Worm (Caenorhabditis elegans) whole organism, L1 larva: ENCODE measurements around the gene fdgt-1.

Experiments
- C16A3.4 ChIP-seq: fragments of 150-350 bp; optimal IDR thresholded peaks from 2 replicates; lab custom pipeline; 2014; ENCODE audit warnings: missing biosample characterization, missing genetic modification characterization
- aly-2 ChIP-seq: fragments of 150-350 bp; optimal IDR thresholded peaks from 2 replicates; lab custom pipeline; 2014; ENCODE audit warnings: missing biosample characterization, missing genetic modification characterization
- blmp-1 ChIP-seq: fragments of 150-350 bp; optimal IDR thresholded peaks from 2 replicates; lab custom pipeline; 2014; ENCODE audit warnings: missing biosample characterization, missing genetic modification characterization
- ceh-63 ChIP-seq: fragments of 200-800 bp; sonication (Bioruptor generic); optimal IDR thresholded peaks from 2 replicates; lab custom pipeline; 2018; ENCODE audit warnings: mild to moderate bottlenecking, missing genetic modification characterization, missing compliant biosample characterization
- ceh-8 ChIP-seq: fragments of 200-800 bp; sonication (Bioruptor generic); optimal IDR thresholded peaks from 2 replicates; lab custom pipeline; 2018; ENCODE audit warnings: mild to moderate bottlenecking, missing genetic modification characterization, moderate library complexity, missing compliant biosample characterization
- ceh-82 ChIP-seq, 3 experiments: fragments of 150-350 bp in 1 of 3; sonication (generic microtip) in 2 of 3; optimal IDR thresholded peaks; 2 replicates each; lab custom pipeline; 2014 to 2017; ENCODE audit warnings: missing biosample characterization in 3 of 3, missing genetic modification characterization in 3 of 3
- ceh-90 ChIP-seq: sonication (generic microtip); optimal IDR thresholded peaks from 2 replicates; lab custom pipeline; 2016; ENCODE audit warnings: missing genetic modification characterization, missing compliant biosample characterization
- ces-1 ChIP-seq: fragments of 150-350 bp; optimal IDR thresholded peaks from 2 replicates; lab custom pipeline; 2014; ENCODE audit warnings: missing biosample characterization, missing genetic modification reagents, missing genetic modification characterization
- dsc-1 ChIP-seq: sonication (generic microtip); optimal IDR thresholded peaks from 2 replicates; lab custom pipeline; 2016; ENCODE audit warnings: mild to moderate bottlenecking, missing genetic modification characterization, missing compliant biosample characterization
- efl-1 ChIP-seq, 4 experiments: fragments of 150-350 bp; optimal IDR thresholded peaks in 3 of 4; peaks in 1 of 4; 1 replicate in 1 of 4; 2 replicates in 3 of 4; lab custom pipeline; 2014; ENCODE audit warnings: missing biosample characterization in 2 of 4, missing genetic modification characterization in 2 of 4, missing genetic modification reagents in 2 of 4
- egl-13 ChIP-seq: sonication (generic microtip); optimal IDR thresholded peaks from 2 replicates; lab custom pipeline; 2016; ENCODE audit warnings: missing genotype, missing genetic modification reagents, missing genetic modification characterization, missing compliant biosample characterization
- elt-2 ChIP-seq: sonication (generic microtip); optimal IDR thresholded peaks from 2 replicates; lab custom pipeline; 2016; ENCODE audit warnings: missing genetic modification characterization, mild to moderate bottlenecking, inconsistent platforms, missing compliant biosample characterization, missing genetic modification reagents
- elt-3 ChIP-seq, 6 experiments: fragments of 150-350 bp in 1 of 6; sonication (generic microtip); optimal IDR thresholded peaks; 2 replicates each; lab custom pipeline; 2017 to 2018; ENCODE audit warnings: missing biosample characterization in 6 of 6, missing genetic modification characterization in 6 of 6, inconsistent platforms in 1 of 6
- ets-5 ChIP-seq: fragments of 200-800 bp; sonication (Bioruptor generic); IDR thresholded peaks from 2 replicates; pipeline ENCODE4 v1.3.6; 2022; ENCODE audit warnings: missing genetic modification characterization, missing compliant biosample characterization
- fkh-10 ChIP-seq: sonication (generic microtip); optimal IDR thresholded peaks from 2 replicates; lab custom pipeline; 2017; ENCODE audit warnings: missing biosample characterization, missing genetic modification reagents, missing genetic modification characterization
- fkh-4 ChIP-seq: sonication (generic microtip); optimal IDR thresholded peaks from 2 replicates; lab custom pipeline; 2016; ENCODE audit warnings: missing compliant biosample characterization, missing genetic modification characterization, borderline replicate concordance
- fos-1 ChIP-seq: fragments of 150-350 bp; optimal IDR thresholded peaks from 2 replicates; lab custom pipeline; 2014; ENCODE audit warnings: missing biosample characterization, missing genetic modification characterization
- hlh-4 ChIP-seq: sonication (generic microtip); optimal IDR thresholded peaks from 2 replicates; lab custom pipeline; 2016; ENCODE audit warnings: mild to moderate bottlenecking, missing genetic modification characterization, missing compliant biosample characterization
- jun-1 ChIP-seq: fragments of 150-350 bp; optimal IDR thresholded peaks from 2 replicates; lab custom pipeline; 2014; ENCODE audit warnings: missing biosample characterization, missing genetic modification reagents, missing genetic modification characterization
- lin-13 ChIP-seq: fragments of 150-350 bp; optimal IDR thresholded peaks from 2 replicates; lab custom pipeline; 2014; ENCODE audit warnings: missing biosample characterization, missing genetic modification reagents, missing genetic modification characterization
- lin-14 ChIP-seq: fragments of 200-800 bp; sonication (Bioruptor generic); optimal IDR thresholded peaks from 2 replicates; lab custom pipeline; 2018; ENCODE audit warnings: mild to moderate bottlenecking, missing genetic modification characterization, moderate library complexity, missing compliant biosample characterization
- lin-35 ChIP-seq, 2 experiments: fragments of 150-350 bp; optimal IDR thresholded peaks; 2 replicates each; lab custom pipeline; 2014; ENCODE audit warnings: missing biosample characterization in 2 of 2, missing genetic modification characterization in 2 of 2, missing genetic modification reagents in 2 of 2
- lin-39 ChIP-seq: fragments of 150-350 bp; optimal IDR thresholded peaks from 2 replicates; lab custom pipeline; 2014; ENCODE audit warnings: missing biosample characterization, missing genetic modification reagents, missing genetic modification characterization
- lir-3 ChIP-seq: sonication (generic microtip); optimal IDR thresholded peaks from 2 replicates; lab custom pipeline; 2016; ENCODE audit warnings: mild to moderate bottlenecking, missing genetic modification characterization, moderate library complexity, missing compliant biosample characterization; ENCODE audit not compliant: poor library complexity
- lsy-2 ChIP-seq, 2 experiments: fragments of 150-350 bp; optimal IDR thresholded peaks; 2 replicates each; lab custom pipeline; 2014; ENCODE audit warnings: missing biosample characterization in 2 of 2, missing genetic modification characterization in 2 of 2
- mab-9 ChIP-seq: fragments of 200-800 bp; sonication (Bioruptor generic); IDR thresholded peaks from 2 replicates; pipeline ENCODE4 v1.3.6; 2022; ENCODE audit warnings: missing genetic modification reagents, missing genetic modification characterization, missing compliant biosample characterization
- mep-1 ChIP-seq: fragments of 150-350 bp; optimal IDR thresholded peaks from 2 replicates; lab custom pipeline; 2014; ENCODE audit warnings: missing biosample characterization, missing genetic modification characterization
- nhr-11 ChIP-seq: fragments of 150-350 bp; optimal IDR thresholded peaks from 2 replicates; lab custom pipeline; 2014; ENCODE audit warnings: missing biosample characterization, missing genetic modification characterization
- nhr-20 ChIP-seq: sonication (generic microtip); optimal IDR thresholded peaks from 2 replicates; lab custom pipeline; 2016; ENCODE audit warnings: mild to moderate bottlenecking, missing genetic modification characterization, missing compliant biosample characterization
- nhr-28 ChIP-seq: fragments of 150-350 bp; optimal IDR thresholded peaks from 2 replicates; lab custom pipeline; 2014; ENCODE audit warnings: missing biosample characterization, missing genetic modification characterization
- nhr-76 ChIP-seq: sonication (generic microtip); optimal IDR thresholded peaks from 2 replicates; lab custom pipeline; 2017; ENCODE audit warnings: missing biosample characterization, missing genetic modification characterization
- nhr-77 ChIP-seq: fragments of 150-350 bp; optimal IDR thresholded peaks from 2 replicates; lab custom pipeline; 2014; ENCODE audit warnings: missing biosample characterization, missing genetic modification characterization
- nhr-85 ChIP-seq: sonication (generic microtip); peaks from one replicate; lab custom pipeline; 2016; ENCODE audit warnings: missing genetic modification characterization, inconsistent platforms, missing compliant biosample characterization
- pag-3 ChIP-seq: sonication (generic microtip); optimal IDR thresholded peaks from 2 replicates; lab custom pipeline; 2017; ENCODE audit warnings: missing genetic modification characterization, mild to moderate bottlenecking, missing compliant biosample characterization, antibody characterized with exemption, borderline replicate concordance; ENCODE audit not compliant: insufficient read depth
- pax-3 ChIP-seq: fragments of 200-800 bp; sonication (Bioruptor generic); optimal IDR thresholded peaks from 2 replicates; lab custom pipeline; 2018; ENCODE audit warnings: mild to moderate bottlenecking, missing genetic modification characterization, moderate library complexity, missing compliant biosample characterization
- rnt-1 ChIP-seq: sonication (generic microtip); optimal IDR thresholded peaks from 2 replicates; lab custom pipeline; 2016; ENCODE audit warnings: mild to moderate bottlenecking, missing genetic modification characterization, moderate library complexity, missing compliant biosample characterization
- skn-1 ChIP-seq: fragments of 150-350 bp; optimal IDR thresholded peaks from 2 replicates; lab custom pipeline; 2014; ENCODE audit warnings: missing biosample characterization, missing genetic modification characterization
- snpc-4 ChIP-seq: fragments of 150-350 bp; optimal IDR thresholded peaks from 2 replicates; lab custom pipeline; 2014; ENCODE audit warnings: missing biosample characterization, missing genetic modification characterization
- snu-23 ChIP-seq: sonication (generic microtip); optimal IDR thresholded peaks from 2 replicates; lab custom pipeline; 2016; ENCODE audit warnings: missing genetic modification characterization, missing compliant biosample characterization
- sox-4 ChIP-seq: sonication (generic microtip); optimal IDR thresholded peaks from 2 replicates; lab custom pipeline; 2016; ENCODE audit warnings: missing genetic modification characterization, missing compliant biosample characterization
- sptf-1 ChIP-seq: fragments of 150-350 bp; optimal IDR thresholded peaks from 2 replicates; lab custom pipeline; 2014; ENCODE audit warnings: missing biosample characterization, missing genetic modification characterization
- sup-37 ChIP-seq: fragments of 200-800 bp; sonication (Bioruptor generic); optimal IDR thresholded peaks from 2 replicates; lab custom pipeline; 2018; ENCODE audit warnings: mild to moderate bottlenecking, missing genetic modification characterization, missing compliant biosample characterization
- swsn-7 ChIP-seq: sonication (generic microtip); optimal IDR thresholded peaks from 2 replicates; lab custom pipeline; 2016; ENCODE audit warnings: missing genetic modification characterization, missing compliant biosample characterization
- tbx-2 ChIP-seq: sonication (generic microtip); optimal IDR thresholded peaks from 2 replicates; lab custom pipeline; 2016; ENCODE audit warnings: missing genetic modification characterization, missing compliant biosample characterization
- tlp-1 ChIP-seq: fragments of 150-350 bp; optimal IDR thresholded peaks from 2 replicates; lab custom pipeline; 2014; ENCODE audit warnings: missing biosample characterization, missing genetic modification characterization
- unc-30 ChIP-seq: sonication (generic microtip); optimal IDR thresholded peaks from 2 replicates; lab custom pipeline; 2017; ENCODE audit warnings: missing biosample characterization, missing genetic modification characterization
- unc-62 ChIP-seq: fragments of 150-350 bp; optimal IDR thresholded peaks from 2 replicates; lab custom pipeline; 2014; ENCODE audit warnings: missing biosample characterization, missing genetic modification reagents, missing genetic modification characterization
- unc-86 ChIP-seq: sonication (generic microtip); optimal IDR thresholded peaks from 2 replicates; lab custom pipeline; 2016; ENCODE audit warnings: missing genetic modification characterization, missing compliant biosample characterization
- vab-15 ChIP-seq: sonication (generic microtip); optimal IDR thresholded peaks from 2 replicates; lab custom pipeline; 2017; ENCODE audit warnings: missing genotype, mild to moderate bottlenecking, missing genetic modification characterization, missing compliant biosample characterization
- xbp-1 ChIP-seq: sonication (generic microtip); optimal IDR thresholded peaks from 2 replicates; lab custom pipeline; 2016; ENCODE audit warnings: missing genetic modification characterization, missing compliant biosample characterization
- ztf-4 ChIP-seq: fragments of 150-350 bp; optimal IDR thresholded peaks from 2 replicates; lab custom pipeline; 2014; ENCODE audit warnings: missing biosample characterization, missing genetic modification characterization

Gene fdgt-1

ce11 chrII:1501614-1502355 lies 2.6 kb upstream of the fdgt-1 start (continued):
- TF ChIP-seq ceh-8, result no peak
- no peak for TF ChIP-seq nhr-76
- peak; percentile 40 for TF ChIP-seq nhr-20 (tag; lab: Kevin White, UChicago)
- TF ChIP-seq fos-1 (tag; lab: Kevin White, UChicago), result no peak
- no peak for TF ChIP-seq sup-37
- peak; percentile 23 for TF ChIP-seq dsc-1 (tag; lab: Kevin White, UChicago)
- no peak for TF ChIP-seq nhr-11 (tag; lab: Kevin White, UChicago)
- TF ChIP-seq jun-1, result no peak
- no peak for TF ChIP-seq lin-13
- no peak for TF ChIP-seq fkh-10
- peak; percentile 17 for TF ChIP-seq C16A3.4 (tag; lab: Kevin White, UChicago)
- no peak for TF ChIP-seq mab-9 (GFP tag; lab: Robert Waterston, UW)
- no peak for TF ChIP-seq elt-2 (tag; lab: Kevin White, UChicago)
- no peak for TF ChIP-seq fkh-4 (tag; lab: Kevin White, UChicago)
- peak; percentile 58 for TF ChIP-seq snu-23 (GFP tag; lab: Kevin White, UChicago)
- no peak for TF ChIP-seq ets-5 (GFP tag; lab: Robert Waterston, UW)
- TF ChIP-seq pag-3 (tag; lab: Kevin White, UChicago), result peak; percentile 71
- peak; percentile 38 for TF ChIP-seq swsn-7 (tag; lab: Kevin White, UChicago)
- TF ChIP-seq vab-15 (tag; lab: Kevin White, UChicago), result no peak
- TF ChIP-seq unc-30, result no peak
- TF ChIP-seq pax-3 (tag; lab: Kevin White, UChicago), result no peak
- TF ChIP-seq lir-3 (tag; lab: Kevin White, UChicago), result no peak
- no peak for TF ChIP-seq ceh-90
- peak; percentile 44 to 46 for TF ChIP-seq lsy-2 (tag; optimal IDR thresholded peaks at IDR 0.05; lab: Kevin White, UChicago)
- TF ChIP-seq nhr-28 (tag; lab: Kevin White, UChicago), result no peak
- no peak for TF ChIP-seq nhr-77
- TF ChIP-seq lin-14 (GFP tag; lab: Kevin White, UChicago), result peak; percentile 95
- TF ChIP-seq unc-86 (tag; lab: Kevin White, UChicago), result no peak
- TF ChIP-seq ceh-82 (tag; optimal IDR thresholded peaks at IDR 0.05; lab: Kevin White, UChicago), result peak in 1 of 3 experiments; percentile 32
- no peak for TF ChIP-seq skn-1 (tag; lab: Kevin White, UChicago)
- TF ChIP-seq mep-1, result peak; percentile 15
- no peak for TF ChIP-seq snpc-4 (tag; lab: Kevin White, UChicago)
- peak; percentile 55 for TF ChIP-seq egl-13 (tag; lab: Kevin White, UChicago)
- TF ChIP-seq ces-1 (GFP tag; lab: Kevin White, UChicago), result no peak
- no peak for TF ChIP-seq aly-2 (tag; lab: Kevin White, UChicago)
- no peak for TF ChIP-seq ceh-63 (GFP tag; lab: Kevin White, UChicago)
- TF ChIP-seq xbp-1 (tag; lab: Kevin White, UChicago), result no peak

ce11 chrII:1503663-1504062 lies 703 bp upstream of the fdgt-1 start:
- no peak for TF ChIP-seq nhr-20 (tag; lab: Kevin White, UChicago)
- no peak for TF ChIP-seq lin-39 (tag; lab: Kevin White, UChicago)
- no peak for TF ChIP-seq ceh-90
- peak in 5 of 6 experiments; percentile 10 to 87 (median 33) for TF ChIP-seq elt-3 (tag; optimal IDR thresholded peaks at IDR 0.05; lab: Kevin White, UChicago)
- TF ChIP-seq ztf-4 (tag; lab: Kevin White, UChicago), result no peak
- TF ChIP-seq snpc-4 (tag; lab: Kevin White, UChicago), result no peak
- TF ChIP-seq tbx-2 (tag; lab: Kevin White, UChicago), result no peak
- no peak for TF ChIP-seq sox-4 (tag; lab: Kevin White, UChicago)
- TF ChIP-seq tlp-1 (tag; lab: Kevin White, UChicago), result peak; percentile 13
- TF ChIP-seq unc-62 (GFP tag; lab: Kevin White, UChicago), result no peak
- no peak for TF ChIP-seq sptf-1
- no peak for TF ChIP-seq nhr-11 (tag; lab: Kevin White, UChicago)
- TF ChIP-seq hlh-4, result no peak
- TF ChIP-seq ceh-82 (tag; optimal IDR thresholded peaks at IDR 0.05; lab: Kevin White, UChicago), result no peak
- peak; percentile 3 for TF ChIP-seq lin-14 (GFP tag; lab: Kevin White, UChicago)
- no peak for TF ChIP-seq efl-1 (optimal IDR thresholded peaks at IDR 0.05; lab: Kevin White, UChicago)
- TF ChIP-seq efl-1 (GFP tag; optimal IDR thresholded peaks at IDR 0.05 in 1 of 2; lab: Kevin White, UChicago), result no peak
- TF ChIP-seq rnt-1 (tag; lab: Kevin White, UChicago), result no peak
- no peak for TF ChIP-seq nhr-85 (tag; lab: Kevin White, UChicago)
- no peak for TF ChIP-seq nhr-76
- no peak for TF ChIP-seq swsn-7 (tag; lab: Kevin White, UChicago)
- no peak for TF ChIP-seq unc-30
- peak in 1 of 2 experiments; percentile 2 for TF ChIP-seq lin-35 (GFP tag; optimal IDR thresholded peaks at IDR 0.05; lab: Kevin White, UChicago)
- TF ChIP-seq fos-1 (tag; lab: Kevin White, UChicago), result no peak
- TF ChIP-seq blmp-1 (tag; lab: Kevin White, UChicago), result no peak
